Worm (Caenorhabditis elegans): ENCODE results near the gene pro-1.

pro-1 gene

ce11 chrII:10555484-10556075, 13.8 kb upstream of the pro-1 start:
- TF ChIP-seq flt-1 (GFP tag; IDR thresholded peaks at IDR 0.05) (0 out of 2 replicates have a peak, but pooled peaks have one; percentile 6), med-1 (GFP tag; optimal IDR thresholded peaks at IDR 0.05; ENCODE audit: insufficient read depth) (no peak), ref-1 (GFP tag; conservative IDR thresholded peaks at IDR 0.05) (no peak), ztf-23 (GFP tag; IDR thresholded peaks at IDR 0.05) (no peak)

ce11 chrII:10554972-10555371, 13.2 kb upstream of the pro-1 start, which contains the start of gene mnk-1:
mnk-1 (minus strand) TSS chrII:10555044.
- TF ChIP-seq med-1 (GFP tag; optimal IDR thresholded peaks at IDR 0.05; ENCODE audit: insufficient read depth): no peak
- no peak for TF ChIP-seq klf-2 (GFP tag; conservative IDR thresholded peaks at IDR 0.05)

- TF ChIP-seq flt-1 (GFP tag; IDR thresholded peaks at IDR 0.05): 0 out of 2 replicates have a peak, but pooled peaks have one; percentile 31
- no peak for TF ChIP-seq ztf-23 (GFP tag; IDR thresholded peaks at IDR 0.05)
Measured at ce11 chrII:10554046-10554399, 12.2 kb upstream of the pro-1 start.

- TF ChIP-seq tab-1 (GFP tag; IDR thresholded peaks at IDR 0.05) (0 out of 2 replicates have a peak, but pooled peaks have one; percentile 28), T22C8.4 (GFP tag; IDR thresholded peaks at IDR 0.05) (no peak)
Measured at ce11 chrII:10553377-10554045, 11.7 kb upstream of the pro-1 start.

- TF ChIP-seq klf-2 (GFP tag; conservative IDR thresholded peaks at IDR 0.05) (no peak), ztf-23 (GFP tag; IDR thresholded peaks at IDR 0.05) (0 out of 2 replicates have a peak, but pooled peaks have one; percentile 57), med-1 (GFP tag; optimal IDR thresholded peaks at IDR 0.05; ENCODE audit: insufficient read depth) (no peak), ref-1 (GFP tag; conservative IDR thresholded peaks at IDR 0.05) (no peak), cog-1 (tag; optimal IDR thresholded peaks at IDR 0.05) (peak; percentile 16)
Measured at ce11 chrII:10551985-10552736, 10.4 kb upstream of the pro-1 start.

ce11 chrII:10550872-10551647, 9.3 kb upstream of the pro-1 start:
- no peak for TF ChIP-seq cog-1 (tag; optimal IDR thresholded peaks at IDR 0.05)
- TF ChIP-seq flt-1 (GFP tag; IDR thresholded peaks at IDR 0.05): no peak
- no peak for TF ChIP-seq med-1 (GFP tag; optimal IDR thresholded peaks at IDR 0.05; ENCODE audit: insufficient read depth)
- no peak for TF ChIP-seq ztf-23 (GFP tag; IDR thresholded peaks at IDR 0.05)
- TF ChIP-seq T22C8.4 (GFP tag; IDR thresholded peaks at IDR 0.05): no peak
- TF ChIP-seq ref-1 (GFP tag; conservative IDR thresholded peaks at IDR 0.05): no peak
- TF ChIP-seq ztf-29 (GFP tag; IDR thresholded peaks at IDR 0.05): no peak
- TF ChIP-seq tab-1 (GFP tag; IDR thresholded peaks at IDR 0.05): no peak
- no peak for TF ChIP-seq klf-2 (GFP tag; conservative IDR thresholded peaks at IDR 0.05)

- TF ChIP-seq T22C8.4 (GFP tag; IDR thresholded peaks at IDR 0.05) (no peak), med-1 (GFP tag; optimal IDR thresholded peaks at IDR 0.05; ENCODE audit: insufficient read depth) (no peak), tab-1 (GFP tag; IDR thresholded peaks at IDR 0.05) (no peak), ref-1 (GFP tag; conservative IDR thresholded peaks at IDR 0.05) (no peak), flt-1 (GFP tag; IDR thresholded peaks at IDR 0.05) (no peak), cog-1 (tag; optimal IDR thresholded peaks at IDR 0.05) (no peak)
Measured at ce11 chrII:10550173-10550572, 8.4 kb upstream of the pro-1 start.

- no peak for TF ChIP-seq klf-2 (GFP tag; conservative IDR thresholded peaks at IDR 0.05)
- peak; percentile 85 for TF ChIP-seq ztf-29 (GFP tag; IDR thresholded peaks at IDR 0.05)
- TF ChIP-seq cog-1 (tag; optimal IDR thresholded peaks at IDR 0.05): no peak
- TF ChIP-seq ref-1 (GFP tag; conservative IDR thresholded peaks at IDR 0.05): no peak
- no peak for TF ChIP-seq med-1 (GFP tag; optimal IDR thresholded peaks at IDR 0.05; ENCODE audit: insufficient read depth)
- TF ChIP-seq flt-1 (GFP tag; IDR thresholded peaks at IDR 0.05): peak; percentile 80
- peak; percentile 71; the same call in 1 of the 2 replicates for TF ChIP-seq ztf-23 (GFP tag; IDR thresholded peaks at IDR 0.05)
- no peak for TF ChIP-seq tab-1 (GFP tag; IDR thresholded peaks at IDR 0.05)
- TF ChIP-seq T22C8.4 (GFP tag; IDR thresholded peaks at IDR 0.05): no peak
Measured at ce11 chrII:10548778-10549671, 7.2 kb upstream of the pro-1 start.

All from whole organism, midembryonic.